Worm (Caenorhabditis elegans): ENCODE measurements around the gene orc-3.

Gene orc-3

ce11 chrIII:1201958-1202596, 5.9 kb upstream of the orc-3 start, which contains the start of the genes mrpl-45 and Y119D3B.12 (continued):
- TF ChIP-seq attf-3 (GFP tag; conservative IDR thresholded peaks at IDR 0.05) (no peak), Y95B8A.8 (GFP tag; IDR thresholded peaks at IDR 0.05) (no peak), somi-1 (GFP tag; optimal IDR thresholded peaks at IDR 0.05) (no peak), atf-7 (tag; optimal IDR thresholded peaks at IDR 0.05) (no peak), snpc-4 (GFP tag; optimal IDR thresholded peaks at IDR 0.05) (no peak), snpc-4 (tag; optimal IDR thresholded peaks at IDR 0.05) (peak in 1 of 4 experiments; percentile 20), pbrm-1 (GFP tag; IDR thresholded peaks at IDR 0.05) (peak; percentile 23; the same call in 1 of the 2 replicates), B0261.1 (tag; optimal IDR thresholded peaks at IDR 0.05) (no peak), T26A5.8 (tag; optimal IDR thresholded peaks at IDR 0.05) (no peak), madf-3 (GFP tag; IDR thresholded peaks at IDR 0.05) (no peak), C17E4.6 (GFP tag; IDR thresholded peaks at IDR 0.05) (no peak), lsy-27 (tag; optimal IDR thresholded peaks at IDR 0.05; ENCODE audit: borderline replicate concordance, insufficient read depth) (no peak), F52B5.7 (tag; optimal IDR thresholded peaks at IDR 0.05) (no peak), sptf-2 (GFP tag; optimal IDR thresholded peaks at IDR 0.05) (no peak), attf-6 (GFP tag; IDR thresholded peaks at IDR 0.05) (no peak), dpff-1 (tag; optimal IDR thresholded peaks at IDR 0.05) (no peak), nhr-27 (tag; optimal IDR thresholded peaks at IDR 0.05) (no peak), K12H6.12 (tag; optimal IDR thresholded peaks at IDR 0.05) (no peak), ama-1 (optimal IDR thresholded peaks at IDR 0.05) (no peak), ama-1 (GFP tag; optimal IDR thresholded peaks at IDR 0.05) (no peak), lin-40 (tag; optimal IDR thresholded peaks at IDR 0.05) (peak; percentile 66), mcd-1 (GFP tag; IDR thresholded peaks at IDR 0.05) (peak; percentile 99)

- TF ChIP-seq B0336.3 (GFP tag; IDR thresholded peaks at IDR 0.05) (no peak), zfh-2 (GFP tag; conservative IDR thresholded peaks at IDR 0.05) (peak; percentile 71), F22D6.2 (tag; optimal IDR thresholded peaks at IDR 0.05) (no peak), cebp-1 (GFP tag; IDR thresholded peaks at IDR 0.05) (no peak), cebp-1 (tag; optimal IDR thresholded peaks at IDR 0.05) (no peak)
Measured at ce11 chrIII:1205421-1205820, 2.5 kb upstream of the orc-3 start.

- TF ChIP-seq madf-3 (GFP tag; IDR thresholded peaks at IDR 0.05) = no peak
- no peak for TF ChIP-seq nhr-90 (tag; optimal IDR thresholded peaks at IDR 0.05)
- no peak for TF ChIP-seq hsf-1 (GFP tag; IDR thresholded peaks at IDR 0.05)
- TF ChIP-seq T26A5.8 (tag; optimal IDR thresholded peaks at IDR 0.05) = no peak
- TF ChIP-seq pbrm-1 (GFP tag; IDR thresholded peaks at IDR 0.05) = no peak
- TF ChIP-seq tbp1 (GFP tag; optimal IDR thresholded peaks at IDR 0.05) = no peak
- TF ChIP-seq die-1 (tag; optimal IDR thresholded peaks at IDR 0.05) = no peak
- no peak for TF ChIP-seq lir-1 (GFP tag; conservative IDR thresholded peaks at IDR 0.05)
- no peak for TF ChIP-seq F23B12.7 (tag; optimal IDR thresholded peaks at IDR 0.05; ENCODE audit: insufficient read depth)
- TF ChIP-seq ets-4 (GFP tag; optimal IDR thresholded peaks at IDR 0.05) = no peak
- no peak for TF ChIP-seq sdz-38 (tag; optimal IDR thresholded peaks at IDR 0.05)
- no peak for TF ChIP-seq ztf-6 (GFP tag; IDR thresholded peaks at IDR 0.05)
- TF ChIP-seq ztf-28 (GFP tag; IDR thresholded peaks at IDR 0.05) = no peak
Measured at ce11 chrIII:1206331-1206730, 1.6 kb upstream of the orc-3 start.
